Worm (Caenorhabditis elegans) whole organism, midembryonic: ENCODE results near the gene swt-4.

Source experiments
- T22C8.4 ChIP-seq: fragments of 200-800 bp; sonication (Bioruptor generic); IDR thresholded peaks from 2 replicates; pipeline ENCODE4 v1.3.6; 2022; ENCODE audit warnings: missing genetic modification characterization, missing compliant biosample characterization
- cog-1 ChIP-seq: sonication (generic microtip); optimal IDR thresholded peaks from 2 replicates; lab custom pipeline; 2016; ENCODE audit warnings: missing genetic modification characterization, missing compliant biosample characterization
- flt-1 ChIP-seq: fragments of 200-800 bp; sonication (Bioruptor generic); IDR thresholded peaks from 2 replicates; pipeline ENCODE4 v1.3.6; 2022; ENCODE audit warnings: missing genetic modification characterization, missing compliant biosample characterization
- ref-1 ChIP-seq: fragments of 200-800 bp; sonication (Bioruptor generic); conservative IDR thresholded peaks from 2 replicates; pipeline ENCODE4 v1.3.6; 2022; ENCODE audit warnings: missing genetic modification reagents, missing genetic modification characterization, missing compliant biosample characterization
- tab-1 ChIP-seq: fragments of 200-800 bp; sonication (Bioruptor generic); IDR thresholded peaks from 2 replicates; pipeline ENCODE4 v1.3.6; 2022; ENCODE audit warnings: missing genetic modification characterization, missing compliant biosample characterization
- ztf-23 ChIP-seq: fragments of 200-800 bp; sonication (Bioruptor generic); IDR thresholded peaks from 2 replicates; pipeline ENCODE4 v1.3.6; 2022; ENCODE audit warnings: missing genetic modification reagents, missing genetic modification characterization, missing compliant biosample characterization
- ztf-29 ChIP-seq: fragments of 200-800 bp; sonication (Bioruptor generic); IDR thresholded peaks from 2 replicates; pipeline ENCODE4 v1.3.6; 2022; ENCODE audit warnings: missing genetic modification reagents, missing genetic modification characterization, missing compliant biosample characterization

- TF ChIP-seq T22C8.4 (GFP tag; lab: Robert Waterston, UW), result no peak
- TF ChIP-seq flt-1 (GFP tag; lab: Robert Waterston, UW), result no peak
- no peak for TF ChIP-seq ref-1 (GFP tag; lab: Robert Waterston, UW)
- TF ChIP-seq ztf-23, result no peak
- no peak for TF ChIP-seq ztf-29 (GFP tag; lab: Robert Waterston, UW)
- no peak for TF ChIP-seq cog-1 (tag; lab: Kevin White, UChicago)
- no peak for TF ChIP-seq tab-1 (GFP tag; lab: Robert Waterston, UW)
Measured at ce11 chrIII:10629043-10629442, at the start of gene swt-4.
